Worm (Caenorhabditis elegans): ENCODE measurements around the gene F37A8.2.

Gene F37A8.2

DNA sequence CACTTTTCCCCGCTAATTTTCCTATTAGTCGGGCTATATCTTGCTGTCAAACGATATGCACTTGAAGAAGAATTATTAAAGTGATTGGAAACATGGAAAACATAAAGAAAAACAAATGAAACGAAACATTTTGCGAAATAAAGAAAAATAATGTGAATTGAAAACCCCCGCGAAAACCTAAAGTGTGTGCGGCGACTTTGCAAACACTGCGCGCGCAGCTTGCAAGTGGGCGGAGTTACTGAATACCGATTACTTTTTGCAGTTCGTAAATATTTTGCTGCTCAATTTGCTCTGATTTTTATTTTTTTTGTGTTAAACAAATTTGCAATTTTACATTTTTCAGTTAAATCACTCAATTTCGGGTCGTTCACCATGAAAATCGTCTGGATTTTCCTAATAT is 14.7 kb downstream of the F37A8.2 start, which contains the start of gene ccdc-47 (continued):
- no peak for TF ChIP-seq F26F4.8 (GFP tag; conservative IDR thresholded peaks at IDR 0.05)
- TF ChIP-seq duxl-1 (tag; optimal IDR thresholded peaks at IDR 0.05; ENCODE audit: poor library complexity), result peak; percentile 67
- no peak for TF ChIP-seq R02D3.7 (tag; optimal IDR thresholded peaks at IDR 0.05)
- TF ChIP-seq skn-1 (tag; optimal IDR thresholded peaks at IDR 0.05), result no peak
- no peak for TF ChIP-seq lin-39 (tag; optimal IDR thresholded peaks at IDR 0.05)
- TF ChIP-seq lin-13 (GFP tag; optimal IDR thresholded peaks at IDR 0.05), result peak; percentile 46
- TF ChIP-seq ceh-44 (GFP tag; IDR thresholded peaks at IDR 0.05), result no peak
- TF ChIP-seq lim-7 (GFP tag; IDR thresholded peaks at IDR 0.05), result no peak
- no peak for TF ChIP-seq ceh-20 (GFP tag; IDR thresholded peaks at IDR 0.05)
- TF ChIP-seq lir-3 (tag; optimal IDR thresholded peaks at IDR 0.05), result no peak
- TF ChIP-seq F37D6.2 (tag; optimal IDR thresholded peaks at IDR 0.05), result no peak
- TF ChIP-seq zip-2 (tag; optimal IDR thresholded peaks at IDR 0.05), result no peak
- no peak for TF ChIP-seq daf-19 (GFP tag; conservative IDR thresholded peaks at IDR 0.05)
- TF ChIP-seq pha-4 (GFP tag; IDR thresholded peaks at IDR 0.05), result peak; percentile 37; the same call in 1 of the 2 replicates
- TF ChIP-seq pha-4 (tag; optimal IDR thresholded peaks at IDR 0.05), result no peak
- no peak for TF ChIP-seq T20F7.1 (GFP tag; optimal IDR thresholded peaks at IDR 0.05)
- TF ChIP-seq php-3 (GFP tag; IDR thresholded peaks at IDR 0.05), result no peak
- TF ChIP-seq ceh-82 (tag; optimal IDR thresholded peaks at IDR 0.05), result no peak
- peak; percentile 77 for TF ChIP-seq T26A8.4 (GFP tag; IDR thresholded peaks at IDR 0.05)
- TF ChIP-seq nhr-237 (tag; optimal IDR thresholded peaks at IDR 0.05), result no peak
- TF ChIP-seq snpc-1.2 (GFP tag; IDR thresholded peaks at IDR 0.05), result 0 out of 2 replicates have a peak, but pooled peaks have one; percentile 14
- no peak for TF ChIP-seq lin-1 (GFP tag; IDR thresholded peaks at IDR 0.05)
- TF ChIP-seq nhr-25 (tag; optimal IDR thresholded peaks at IDR 0.05; ENCODE audit: borderline replicate concordance, insufficient read depth), result no peak
- TF ChIP-seq ceh-32 (tag; optimal IDR thresholded peaks at IDR 0.05; ENCODE audit: poor library complexity), result no peak
- no peak for TF ChIP-seq nhr-41 (GFP tag; IDR thresholded peaks at IDR 0.05)
- no peak for TF ChIP-seq jun-1 (tag; optimal IDR thresholded peaks at IDR 0.05)
- TF ChIP-seq hif-1 (tag; optimal IDR thresholded peaks at IDR 0.05), result peak in 1 of 2 experiments; percentile 74
- TF ChIP-seq arid-1 (GFP tag; conservative IDR thresholded peaks at IDR 0.05), result no peak
- TF ChIP-seq ceh-28 (tag; optimal IDR thresholded peaks at IDR 0.05), result no peak
- TF ChIP-seq F44E2.7 (GFP tag; IDR thresholded peaks at IDR 0.05), result no peak
- no peak for TF ChIP-seq nhr-76 (tag; optimal IDR thresholded peaks at IDR 0.05)
- 0 out of 2 replicates have a peak, but pooled peaks have one; percentile 25 for TF ChIP-seq dmd-6 (GFP tag; IDR thresholded peaks at IDR 0.05)
- peak; percentile 28 for TF ChIP-seq hlh-11 (tag; optimal IDR thresholded peaks at IDR 0.05)
- peak; percentile 56; the same call in 1 of the 2 replicates for TF ChIP-seq hmg-1.1 (GFP tag; IDR thresholded peaks at IDR 0.05)
- no peak for TF ChIP-seq nhr-77 (tag; optimal IDR thresholded peaks at IDR 0.05)
- no peak for TF ChIP-seq F49E8.2 (tag; optimal IDR thresholded peaks at IDR 0.05; ENCODE audit: borderline replicate concordance)
- TF ChIP-seq vab-7 (GFP tag; IDR thresholded peaks at IDR 0.05), result 0 out of 2 replicates have a peak, but pooled peaks have one; percentile 42
- no peak for TF ChIP-seq attf-4 (tag; optimal IDR thresholded peaks at IDR 0.05)
- no peak for TF ChIP-seq ama-1 (optimal IDR thresholded peaks at IDR 0.05)
- no peak for TF ChIP-seq nhr-111 (GFP tag; optimal IDR thresholded peaks at IDR 0.05)
- no peak for TF ChIP-seq cey-2 (tag; optimal IDR thresholded peaks at IDR 0.05; ENCODE audit: borderline replicate concordance, insufficient read depth)
- peak; percentile 93 for TF ChIP-seq mes-2 (tag; optimal IDR thresholded peaks at IDR 0.05; ENCODE audit: poor library complexity, severe bottlenecking)
- peak; percentile 6 for TF ChIP-seq hlh-30 (tag; optimal IDR thresholded peaks at IDR 0.05; ENCODE audit: insufficient read depth)
- TF ChIP-seq unc-130 (GFP tag; optimal IDR thresholded peaks at IDR 0.05), result peak; percentile 60
- no peak for TF ChIP-seq Y48G9A.11 (GFP tag; IDR thresholded peaks at IDR 0.05)
- peak in 1 of 2 experiments; percentile 79 for TF ChIP-seq lsy-2 (tag; optimal IDR thresholded peaks at IDR 0.05)
- TF ChIP-seq mxl-3 (GFP tag; optimal IDR thresholded peaks at IDR 0.05), result peak; percentile 21
- no peak for TF ChIP-seq D1046.2 (GFP tag; IDR thresholded peaks at IDR 0.05)
- TF ChIP-seq mdl-1 (tag; optimal IDR thresholded peaks at IDR 0.05), result no peak
- TF ChIP-seq unc-62 (GFP tag; optimal IDR thresholded peaks at IDR 0.05 in 1 of 2), result no peak
- TF ChIP-seq unc-62 (tag; optimal IDR thresholded peaks at IDR 0.05), result no peak

Data from whole organism, L4 larva.